Worm (Caenorhabditis elegans) whole organism, mixed stage, embryonic: Measurements from ENCODE around the gene fip-2.

ENCODE experiments used
- M03D4.4 ChIP-seq: sonication (generic microtip); optimal IDR thresholded peaks from 2 replicates; lab custom pipeline; 2017; ENCODE audit warnings: mild to moderate bottlenecking, missing genetic modification characterization, missing compliant biosample characterization
- ces-1 ChIP-seq: fragments of 150-350 bp; optimal IDR thresholded peaks from 2 replicates; lab custom pipeline; 2014; ENCODE audit warnings: missing biosample characterization, missing genetic modification reagents, missing genetic modification characterization
- elt-1 ChIP-seq: sonication (generic microtip); optimal IDR thresholded peaks from 2 replicates; lab custom pipeline; 2017; ENCODE audit warnings: missing genetic modification characterization, mild to moderate bottlenecking, missing compliant biosample characterization, antibody characterized with exemption, moderate library complexity, borderline replicate concordance; ENCODE audit not compliant: insufficient read depth
- lin-13 ChIP-seq: fragments of 150-350 bp; optimal IDR thresholded peaks from 2 replicates; lab custom pipeline; 2014; ENCODE audit warnings: missing biosample characterization, missing genetic modification characterization
- mep-1 ChIP-seq: fragments of 150-350 bp; optimal IDR thresholded peaks from 2 replicates; lab custom pipeline; 2017; ENCODE audit warnings: missing biosample characterization, missing genetic modification reagents, missing genetic modification characterization, inconsistent platforms
- nhr-12 ChIP-seq: fragments of 150-350 bp; optimal IDR thresholded peaks from 2 replicates; lab custom pipeline; 2014; ENCODE audit warnings: missing biosample characterization, missing genetic modification characterization
- pha-4 ChIP-seq: fragments of 150-350 bp; optimal IDR thresholded peaks from 2 replicates; lab custom pipeline; 2018; ENCODE audit warnings: missing biosample characterization, missing genetic modification reagents, missing genetic modification characterization
- snpc-4 ChIP-seq: fragments of 150-350 bp; optimal IDR thresholded peaks from 2 replicates; lab custom pipeline; 2014; ENCODE audit warnings: missing biosample characterization, missing genetic modification characterization
- unc-62 ChIP-seq: fragments of 150-350 bp; optimal IDR thresholded peaks from 2 replicates; lab custom pipeline; 2014; ENCODE audit warnings: missing biosample characterization, missing genetic modification reagents, missing genetic modification characterization
- ztf-11 ChIP-seq: fragments of 150-350 bp; optimal IDR thresholded peaks from 2 replicates; lab custom pipeline; 2014; ENCODE audit warnings: missing biosample characterization, missing genetic modification characterization

- TF ChIP-seq snpc-4 (tag; lab: Kevin White, UChicago) (no peak), lin-13 (tag; lab: Kevin White, UChicago) (no peak), M03D4.4 (tag; lab: Kevin White, UChicago) (no peak), nhr-12 (tag; lab: Kevin White, UChicago) (no peak), elt-1 (tag; lab: Kevin White, UChicago) (no peak), unc-62 (GFP tag; lab: Kevin White, UChicago) (no peak), mep-1 (tag; lab: Kevin White, UChicago) (no peak), ztf-11 (no peak), pha-4 (tag; lab: Kevin White, UChicago) (no peak), ces-1 (no peak)
Observed at ce11 chrV:9076273-9076672, 8.5 kb downstream of the fip-2 start, which contains the start of gene T27E4.7.
